Worm (Caenorhabditis elegans): ENCODE measurements around the gene Y38C1AA.6.

DNA sequence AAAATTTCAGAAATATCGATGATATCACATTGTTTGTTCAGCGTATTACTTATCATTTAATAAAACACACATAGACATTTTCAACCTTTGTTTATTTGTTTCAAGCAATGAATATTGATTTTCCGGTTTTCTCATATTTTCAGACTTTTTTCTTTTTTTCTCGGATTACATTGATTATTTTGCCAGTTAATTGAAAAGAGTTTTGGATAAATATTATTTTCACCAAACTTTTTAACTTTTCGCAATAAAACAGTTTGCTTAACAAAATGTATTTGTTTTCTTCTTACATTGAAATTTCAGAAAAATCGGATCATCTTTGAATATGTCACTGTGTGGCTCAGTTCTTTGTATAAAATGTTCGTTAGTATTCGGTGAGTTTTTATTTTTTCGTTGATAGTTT is at the start of gene Y38C1AA.6:
- TF ChIP-seq F57C9.4 (tag; optimal IDR thresholded peaks at IDR 0.05) (no peak), cebp-1 (GFP tag; IDR thresholded peaks at IDR 0.05) (no peak), cebp-1 (tag; optimal IDR thresholded peaks at IDR 0.05) (no peak), B0336.3 (GFP tag; IDR thresholded peaks at IDR 0.05) (no peak), ets-4 (GFP tag; optimal IDR thresholded peaks at IDR 0.05) (no peak), nhr-179 (tag; optimal IDR thresholded peaks at IDR 0.05) (no peak), ZK185.1 (tag; optimal IDR thresholded peaks at IDR 0.05; ENCODE audit: poor library complexity, severe bottlenecking) (no peak), akir-1 (GFP tag; optimal IDR thresholded peaks at IDR 0.05) (no peak), ama-1 (optimal IDR thresholded peaks at IDR 0.05) (no peak), ama-1 (GFP tag; optimal IDR thresholded peaks at IDR 0.05) (no peak), rpc-1 (optimal IDR thresholded peaks at IDR 0.05) (no peak), rpc-1 (tag; optimal IDR thresholded peaks at IDR 0.05) (no peak), madf-6 (GFP tag; IDR thresholded peaks at IDR 0.05) (no peak)
